Fruit fly (Drosophila melanogaster) whole organism, embryonic: Measurements from ENCODE around the gene CG4133.

ENCODE experiments used
- ATbp ChIP-seq: fragments of 200-800 bp; sonication (Bioruptor generic); optimal IDR thresholded peaks from 2 replicates; lab custom pipeline; 2017; ENCODE audit warnings: missing biosample characterization, mild to moderate bottlenecking, missing genetic modification characterization, missing genetic modification reagents
- Adf1 ChIP-seq: fragments of 200-800 bp; sonication (Bioruptor generic); IDR thresholded peaks from 2 replicates; pipeline ENCODE4 v1.3.6; 2022; ENCODE audit warnings: missing biosample characterization, missing genetic modification characterization
- Atf3 ChIP-seq: fragments of 200-800 bp; sonication (Bioruptor generic); optimal IDR thresholded peaks from 3 replicates; lab custom pipeline; 2016; ENCODE audit warnings: missing biosample characterization, missing genetic modification characterization
- CG10321 ChIP-seq: fragments of 200-800 bp; sonication (Bioruptor generic); IDR thresholded peaks from 2 replicates; pipeline ENCODE4 v1.3.6; 2022; ENCODE audit warnings: missing biosample characterization, missing genetic modification characterization
- CG11504 ChIP-seq: fragments of 200-800 bp; sonication (Bioruptor generic); optimal IDR thresholded peaks from 3 replicates; lab custom pipeline; 2019; ENCODE audit warnings: missing biosample characterization, mild to moderate bottlenecking, missing genetic modification characterization, moderate library complexity
- CG11696 ChIP-seq: fragments of 200-800 bp; sonication (Bioruptor generic); IDR thresholded peaks from 2 replicates; pipeline ENCODE4 v1.3.6; 2022; ENCODE audit warnings: missing biosample characterization, missing genetic modification characterization
- CG12155 ChIP-seq: fragments of 200-800 bp; sonication (Bioruptor generic); optimal IDR thresholded peaks from 3 replicates; lab custom pipeline; 2016; ENCODE audit warnings: missing biosample characterization, missing genetic modification characterization
- CG12219 ChIP-seq: fragments of 200-800 bp; sonication (Bioruptor generic); optimal IDR thresholded peaks from 3 replicates; lab custom pipeline; 2018; ENCODE audit warnings: missing biosample characterization, mild to moderate bottlenecking, missing genetic modification characterization
- CG12942 ChIP-seq: fragments of 200-800 bp; sonication (Bioruptor generic); optimal IDR thresholded peaks from 3 replicates; lab custom pipeline; 2016; ENCODE audit warnings: missing biosample characterization, missing genetic modification characterization
- CG15601 ChIP-seq: fragments of 200-800 bp; sonication (Bioruptor generic); optimal IDR thresholded peaks from 3 replicates; lab custom pipeline; 2019; ENCODE audit warnings: missing biosample characterization, mild to moderate bottlenecking, missing genetic modification characterization, moderate library complexity
- CG16815 ChIP-seq: fragments of 200-800 bp; sonication (Bioruptor generic); optimal IDR thresholded peaks from 3 replicates; lab custom pipeline; 2017; ENCODE audit warnings: missing biosample characterization, mild to moderate bottlenecking, missing genetic modification characterization
- CG17612 ChIP-seq: fragments of 200-800 bp; sonication (Bioruptor generic); IDR thresholded peaks from 2 replicates; pipeline ENCODE4 v1.3.6; 2022; ENCODE audit warnings: missing biosample characterization, missing genetic modification characterization
- CG2199 ChIP-seq: fragments of 200-800 bp; sonication (Bioruptor generic); IDR thresholded peaks from 3 replicates; pipeline ENCODE4 v1.3.6; 2022; ENCODE audit warnings: missing biosample characterization, missing genetic modification characterization
- CG30431 ChIP-seq: fragments of 200-800 bp; sonication (Bioruptor generic); optimal IDR thresholded peaks from 2 replicates; lab custom pipeline; 2017; ENCODE audit warnings: missing biosample characterization, missing genetic modification characterization
- CHES-1-like ChIP-seq: fragments of 200-800 bp; sonication (Bioruptor generic); optimal IDR thresholded peaks from 2 replicates; lab custom pipeline; 2016; ENCODE audit warnings: missing biosample characterization, missing genetic modification characterization
- CTCF ChIP-seq: fragments of 200-800 bp; sonication (Bioruptor generic); optimal IDR thresholded peaks from 2 replicates; lab custom pipeline; 2017; ENCODE audit warnings: missing biosample characterization, mild to moderate bottlenecking, missing genetic modification characterization, moderate library complexity
- Dad ChIP-seq: fragments of 200-800 bp; sonication (Bioruptor generic); optimal IDR thresholded peaks from 3 replicates; lab custom pipeline; 2016; ENCODE audit warnings: missing biosample characterization, missing genetic modification characterization
- Dll ChIP-seq: fragments of 200-800 bp; sonication (Bioruptor generic); IDR thresholded peaks from 4 replicates; pipeline ENCODE4 v1.3.6; 2022; ENCODE audit warnings: missing biosample characterization, missing genetic modification characterization; ENCODE audit not compliant: partially characterized antibody
- Eip74EF ChIP-seq, 2 experiments: fragments of 200-800 bp in 1 of 2; fragments of >200 bp in 1 of 2; sonication (Bioruptor generic) in 1 of 2; optimal IDR thresholded peaks; 2 replicates each; lab custom pipeline; 2017 to 2019; ENCODE audit warnings: missing biosample characterization in 2 of 2, missing genetic modification characterization in 2 of 2, mild to moderate bottlenecking in 1 of 2, moderate library complexity in 1 of 2
- Fer1 ChIP-seq: fragments of 200-800 bp; sonication (Bioruptor generic); optimal IDR thresholded peaks from 2 replicates; lab custom pipeline; 2017; ENCODE audit warnings: missing biosample characterization, mild to moderate bottlenecking, missing genetic modification characterization
- HLH4C ChIP-seq: fragments of 200-800 bp; sonication (Bioruptor generic); IDR thresholded peaks from 3 replicates; pipeline ENCODE4 v1.3.6; 2022; ENCODE audit warnings: missing biosample characterization, missing genetic modification characterization; ENCODE audit not compliant: partially characterized antibody
- Hmr ChIP-seq: fragments of 200-800 bp; sonication (Bioruptor generic); optimal IDR thresholded peaks from 3 replicates; lab custom pipeline; 2017; ENCODE audit warnings: mild to moderate bottlenecking, missing biosample characterization, missing genetic modification reagents, missing genetic modification characterization
- Hr39 ChIP-seq: fragments of >200 bp; optimal IDR thresholded peaks from 2 replicates; lab custom pipeline; 2017
- Hr78 ChIP-seq, 2 experiments: fragments of 200-800 bp in 1 of 2; fragments of >200 bp in 1 of 2; sonication (Bioruptor generic) in 1 of 2; optimal IDR thresholded peaks; 2 replicates each; lab custom pipeline; 2017 to 2019; ENCODE audit warnings: missing biosample characterization in 2 of 2, missing genetic modification characterization in 2 of 2, mild to moderate bottlenecking in 1 of 2, moderate library complexity in 1 of 2
- MESR4 ChIP-seq: fragments of 200-800 bp; sonication (Bioruptor generic); optimal IDR thresholded peaks from 2 replicates; lab custom pipeline; 2018; ENCODE audit warnings: missing biosample characterization, mild to moderate bottlenecking, missing genetic modification characterization, moderate library complexity
- NFAT ChIP-seq: fragments of 200-800 bp; sonication (Bioruptor generic); IDR thresholded peaks from 2 replicates; pipeline ENCODE4 v1.3.6; 2022; ENCODE audit warnings: missing biosample characterization, missing genetic modification characterization
- Neu2 ChIP-seq: fragments of 200-800 bp; sonication (Bioruptor generic); optimal IDR thresholded peaks from 3 replicates; lab custom pipeline; 2016; ENCODE audit warnings: missing biosample characterization, missing genetic modification characterization, borderline replicate concordance
- Sox100B ChIP-seq: fragments of 200-800 bp; sonication (Bioruptor generic); optimal IDR thresholded peaks from 3 replicates; lab custom pipeline; 2018; ENCODE audit warnings: missing biosample characterization, mild to moderate bottlenecking, missing genetic modification characterization
- Sox102F ChIP-seq: fragments of 200-800 bp; sonication (Bioruptor generic); optimal IDR thresholded peaks from 2 replicates; lab custom pipeline; 2018; ENCODE audit warnings: missing biosample characterization, mild to moderate bottlenecking, missing genetic modification characterization, moderate library complexity
- abd-A ChIP-seq: fragments of 200-800 bp; sonication (Bioruptor generic); optimal IDR thresholded peaks from 3 replicates; lab custom pipeline; 2019; ENCODE audit warnings: missing biosample characterization, mild to moderate bottlenecking, missing genetic modification characterization, moderate library complexity
- bab2 ChIP-seq: fragments of 200-800 bp; sonication (Bioruptor generic); optimal IDR thresholded peaks from 2 replicates; lab custom pipeline; 2016; ENCODE audit warnings: missing biosample characterization, missing genetic modification characterization
- cwo ChIP-seq: fragments of 200-800 bp; sonication (Bioruptor generic); optimal IDR thresholded peaks from 3 replicates; lab custom pipeline; 2017; ENCODE audit warnings: missing biosample characterization, missing genetic modification characterization, mild to moderate bottlenecking, moderate library complexity, missing genetic modification reagents
- fd64A ChIP-seq: fragments of 200-800 bp; sonication (Bioruptor generic); optimal IDR thresholded peaks from 3 replicates; lab custom pipeline; 2018; ENCODE audit warnings: missing biosample characterization, mild to moderate bottlenecking, missing genetic modification characterization
- jing ChIP-seq: fragments of 200-800 bp; sonication (Bioruptor generic); optimal IDR thresholded peaks from 2 replicates; lab custom pipeline; 2018; ENCODE audit warnings: missing biosample characterization, mild to moderate bottlenecking, missing genetic modification characterization
- kni ChIP-seq: fragments of 200-800 bp; sonication (Bioruptor generic); optimal IDR thresholded peaks from 3 replicates; lab custom pipeline; 2017; ENCODE audit warnings: mild to moderate bottlenecking, missing biosample characterization, missing genetic modification reagents, missing genetic modification characterization
- mam ChIP-seq: fragments of 200-800 bp; sonication (Bioruptor generic); optimal IDR thresholded peaks from 3 replicates; lab custom pipeline; 2016; ENCODE audit warnings: missing biosample characterization, missing genetic modification characterization
- mirr ChIP-seq: fragments of 200-800 bp; sonication (Bioruptor generic); optimal IDR thresholded peaks from 3 replicates; lab custom pipeline; 2018; ENCODE audit warnings: missing biosample characterization, mild to moderate bottlenecking, missing genetic modification characterization
- mld ChIP-seq: fragments of 200-800 bp; sonication (Bioruptor generic); IDR thresholded peaks from 3 replicates; pipeline ENCODE4 v1.3.6; 2022; ENCODE audit warnings: missing biosample characterization, missing genetic modification characterization; ENCODE audit not compliant: partially characterized antibody
- pan ChIP-seq, 4 experiments: fragments of >200 bp in 3 of 4; fragments of 200-800 bp in 1 of 4; sonication (Bioruptor generic) in 1 of 4; optimal IDR thresholded peaks in 3 of 4; IDR thresholded peaks in 1 of 4; 2 replicates each; pipeline versions ENCODE4 v1.3.6 to Lab custom; 2017 to 2022; ENCODE audit warnings: missing biosample characterization in 2 of 4, missing genetic modification characterization in 2 of 4, mixed read lengths in 1 of 4
- pita ChIP-seq: fragments of 200-800 bp; sonication (Bioruptor generic); optimal IDR thresholded peaks from 2 replicates; lab custom pipeline; 2017; ENCODE audit warnings: missing biosample characterization, mild to moderate bottlenecking, missing genetic modification characterization
- pnt ChIP-seq: fragments of 200-800 bp; sonication (Bioruptor generic); optimal IDR thresholded peaks from 3 replicates; lab custom pipeline; 2016; ENCODE audit warnings: missing biosample characterization, missing genetic modification characterization
- ranshi ChIP-seq: fragments of 200-800 bp; sonication (Bioruptor generic); IDR thresholded peaks from 2 replicates; pipeline ENCODE4 v1.3.6; 2022; ENCODE audit warnings: missing biosample characterization, missing genetic modification characterization
- seq ChIP-seq: fragments of 200-800 bp; sonication (Bioruptor generic); IDR thresholded peaks from 2 replicates; pipeline ENCODE4 v1.3.6; 2022; ENCODE audit warnings: missing biosample characterization, missing genetic modification characterization
- slbo ChIP-seq: fragments of 200-800 bp; sonication (Bioruptor generic); IDR thresholded peaks from 2 replicates; pipeline ENCODE4 v1.3.6; 2022; ENCODE audit warnings: missing biosample characterization, missing genetic modification characterization
- slp2 ChIP-seq: fragments of 200-800 bp; sonication (Bioruptor generic); optimal IDR thresholded peaks from 2 replicates; lab custom pipeline; 2016; ENCODE audit warnings: missing biosample characterization, missing genetic modification characterization
- sr ChIP-seq: fragments of 200-800 bp; sonication (Bioruptor generic); IDR thresholded peaks from 3 replicates; pipeline ENCODE4 v1.3.6; 2022; ENCODE audit warnings: missing biosample characterization, missing genetic modification characterization
- toy ChIP-seq: fragments of 200-800 bp; sonication (Bioruptor generic); IDR thresholded peaks from 2 replicates; pipeline ENCODE4 v1.3.6; 2022; ENCODE audit warnings: missing biosample characterization, missing genetic modification characterization
- trh ChIP-seq: fragments of 200-800 bp; sonication (Bioruptor generic); optimal IDR thresholded peaks from 2 replicates; lab custom pipeline; 2016; ENCODE audit warnings: missing biosample characterization, missing genetic modification characterization
- zfh2 ChIP-seq: fragments of 200-800 bp; sonication (Bioruptor generic); optimal IDR thresholded peaks from 2 replicates; lab custom pipeline; 2016; ENCODE audit warnings: missing biosample characterization, missing genetic modification characterization

The CG4133 gene

DNA sequence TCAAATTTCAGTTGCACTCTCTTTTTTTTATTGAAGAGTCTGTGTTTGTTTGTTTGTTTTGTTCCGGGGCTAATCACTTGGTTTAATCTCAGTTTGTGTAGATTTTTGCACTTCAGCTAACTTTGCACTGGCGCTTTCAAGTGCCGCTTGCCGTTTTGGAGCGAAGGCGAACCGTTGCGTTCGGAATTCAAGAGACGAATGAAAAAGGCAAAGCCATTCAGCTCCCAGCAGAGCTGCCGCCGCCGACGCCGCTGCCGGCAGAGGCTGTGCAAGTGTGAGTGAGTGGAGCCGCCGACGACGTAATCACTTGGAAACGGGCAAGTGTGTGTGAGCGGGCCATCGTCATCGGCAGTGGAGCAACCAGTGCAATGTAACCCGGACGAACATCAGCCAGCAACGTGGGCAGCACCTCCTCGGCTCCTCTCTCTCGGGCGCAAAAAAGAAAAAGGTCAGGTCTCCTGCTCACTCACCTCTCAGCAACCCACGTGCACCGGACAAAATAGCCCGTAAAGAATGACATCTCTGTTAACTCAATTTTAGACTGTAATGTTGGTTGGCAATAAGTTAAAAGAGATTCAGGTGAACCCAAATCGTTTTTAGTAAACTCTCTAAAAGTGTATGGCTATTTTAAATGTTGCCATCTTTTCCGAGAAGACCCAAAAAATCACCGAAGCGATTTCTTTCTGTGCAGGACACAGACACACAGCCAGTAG is 24.3 kb downstream of the CG4133 start, which contains the start of gene cbt (continued):
- TF ChIP-seq abd-A (tag; lab: Kevin White, UChicago) (peak; percentile 94), CG11504 (peak; percentile 96), Hr39 (lab: Kevin White, UChicago) (no peak), toy (GFP tag; lab: Robert Waterston, UW) (no peak), Sox100B (GFP tag; lab: Kevin White, UChicago) (peak; percentile 95), zfh2 (GFP tag; lab: Kevin White, UChicago) (peak; percentile 97), CG12942 (GFP tag; lab: Kevin White, UChicago) (peak; percentile 96), CG2199 (GFP tag; lab: Robert Waterston, UW) (no peak), CHES-1-like (GFP tag; lab: Kevin White, UChicago) (peak; percentile 99), pan (optimal IDR thresholded peaks at IDR 0.05; lab: Kevin White, UChicago) (no peak), pan (GFP tag; optimal IDR thresholded peaks at IDR 0.05 in 1 of 2, IDR thresholded peaks at IDR 0.05 in 1 of 2) (no peak), mld (GFP tag; lab: Robert Waterston, UW) (no peak), mirr (GFP tag; lab: Kevin White, UChicago) (peak; percentile 94), Hmr (GFP tag; lab: Kevin White, UChicago) (peak; percentile 98), CG17612 (GFP tag; lab: Robert Waterston, UW) (no peak), CG16815 (GFP tag; lab: Kevin White, UChicago) (peak; percentile 97), cwo (peak; percentile 97), HLH4C (GFP tag; lab: Robert Waterston, UW) (no peak), Fer1 (GFP tag; lab: Kevin White, UChicago) (peak; percentile 99), CG15601 (peak; percentile 94), fd64A (GFP tag; lab: Kevin White, UChicago) (peak; percentile 90), seq (GFP tag; lab: Robert Waterston, UW) (no peak), Dad (peak; percentile 98), ranshi (no peak), slbo (GFP tag; lab: Robert Waterston, UW) (no peak), mam (GFP tag; lab: Kevin White, UChicago) (peak; percentile 98), sr (no peak), CTCF (GFP tag; lab: Kevin White, UChicago) (peak; percentile 41), Sox102F (GFP tag; lab: Kevin White, UChicago) (peak; percentile 98), Atf3 (GFP tag; lab: Kevin White, UChicago) (peak; percentile 98), kni (GFP tag; lab: Kevin White, UChicago) (peak; percentile 97), trh (GFP tag; lab: Kevin White, UChicago) (peak; percentile 91), CG10321 (GFP tag; lab: Robert Waterston, UW) (no peak), CG30431 (GFP tag; lab: Kevin White, UChicago) (peak; percentile 96), bab2 (GFP tag; lab: Kevin White, UChicago) (peak; percentile 98), MESR4 (peak; percentile 53), Eip74EF (GFP tag; optimal IDR thresholded peaks at IDR 0.05; lab: Kevin White, UChicago) (peak in 1 of 2 experiments; percentile 95), pnt (GFP tag; lab: Kevin White, UChicago) (peak; percentile 98), ATbp (peak; percentile 97), Neu2 (peak; percentile 77), pita (GFP tag; lab: Kevin White, UChicago) (no peak), slp2 (GFP tag; lab: Kevin White, UChicago) (peak; percentile 97), jing (GFP tag; lab: Kevin White, UChicago) (peak; percentile 94), CG12155 (GFP tag; lab: Kevin White, UChicago) (peak; percentile 95), CG12219 (GFP tag; lab: Kevin White, UChicago) (peak; percentile 98), Dll (GFP tag; lab: Robert Waterston, UW) (no peak), Hr78 (GFP tag; optimal IDR thresholded peaks at IDR 0.05; lab: Kevin White, UChicago) (peak in 1 of 2 experiments; percentile 100), NFAT (GFP tag; lab: Robert Waterston, UW) (no peak), Adf1 (GFP tag; lab: Robert Waterston, UW) (no peak), CG11696 (GFP tag; lab: Robert Waterston, UW) (no peak)
